Worm (Caenorhabditis elegans): ENCODE measurements around the gene dmsr-14.

ce11 chrV:6821509-6821908, 4.4 kb upstream of the dmsr-14 start, which contains the start of gene T15B7.8:
- no peak for TF ChIP-seq fkh-4 (tag; optimal IDR thresholded peaks at IDR 0.05; ENCODE audit: borderline replicate concordance)
- no peak for TF ChIP-seq nhr-237 (tag; optimal IDR thresholded peaks at IDR 0.05)
- no peak for TF ChIP-seq egl-27 (tag; optimal IDR thresholded peaks at IDR 0.05)
- no peak for TF ChIP-seq blmp-1 (tag; optimal IDR thresholded peaks at IDR 0.05)
- TF ChIP-seq aly-2 (tag; optimal IDR thresholded peaks at IDR 0.05), result no peak
- TF ChIP-seq lsy-2 (tag; optimal IDR thresholded peaks at IDR 0.05), result no peak
- TF ChIP-seq elt-3 (tag; optimal IDR thresholded peaks at IDR 0.05), result no peak
- no peak for TF ChIP-seq unc-130 (tag; optimal IDR thresholded peaks at IDR 0.05)
- TF ChIP-seq unc-62 (GFP tag; optimal IDR thresholded peaks at IDR 0.05), result no peak
- no peak for TF ChIP-seq aha-1 (tag; optimal IDR thresholded peaks at IDR 0.05)
- TF ChIP-seq mep-1 (tag; optimal IDR thresholded peaks at IDR 0.05), result no peak
- TF ChIP-seq irx-1 (tag; optimal IDR thresholded peaks at IDR 0.05), result no peak

All from whole organism, L1 larva.